Fruit fly (Drosophila melanogaster) whole organism, embryonic: Measurements from ENCODE around the gene CG32440.

Experiments used
- Atf-2 ChIP-seq: fragments of 200-800 bp; sonication (Bioruptor generic); optimal IDR thresholded peaks from 2 replicates; lab custom pipeline; 2016; ENCODE audit warnings: missing biosample characterization, missing genetic modification characterization
- BEAF-32 ChIP-seq: fragments of 200-800 bp; sonication (Bioruptor generic); optimal IDR thresholded peaks from 3 replicates; lab custom pipeline; 2017; ENCODE audit warnings: missing biosample characterization, missing genetic modification characterization, mild to moderate bottlenecking, moderate library complexity, missing genetic modification reagents
- Blimp-1 ChIP-seq: fragments of 200-800 bp; sonication (Bioruptor generic); optimal IDR thresholded peaks from 3 replicates; lab custom pipeline; 2018; ENCODE audit warnings: missing biosample characterization, missing genetic modification characterization, mild to moderate bottlenecking, moderate library complexity, missing genetic modification reagents
- Bteb2 ChIP-seq: fragments of 200-800 bp; sonication (Bioruptor generic); optimal IDR thresholded peaks from 2 replicates; lab custom pipeline; 2016; ENCODE audit warnings: missing biosample characterization, missing genetic modification characterization
- CG10147 ChIP-seq: fragments of 200-800 bp; sonication (Bioruptor generic); optimal IDR thresholded peaks from 2 replicates; lab custom pipeline; 2019; ENCODE audit warnings: missing biosample characterization, mild to moderate bottlenecking, missing genetic modification characterization, moderate library complexity
- CG10543 ChIP-seq: fragments of 200-800 bp; sonication (Bioruptor generic); optimal IDR thresholded peaks from 3 replicates; lab custom pipeline; 2017; ENCODE audit warnings: missing biosample characterization, mild to moderate bottlenecking, missing genetic modification characterization, moderate library complexity
- CG11723 ChIP-seq: fragments of 200-800 bp; sonication (Bioruptor generic); optimal IDR thresholded peaks from 2 replicates; lab custom pipeline; 2017; ENCODE audit warnings: missing biosample characterization, mild to moderate bottlenecking, missing genetic modification characterization
- CG13123 ChIP-seq: fragments of 200-800 bp; sonication (Bioruptor generic); optimal IDR thresholded peaks from 2 replicates; lab custom pipeline; 2016; ENCODE audit warnings: missing biosample characterization, missing genetic modification characterization
- CG14860 ChIP-seq: fragments of 200-800 bp; sonication (Bioruptor generic); IDR thresholded peaks from 3 replicates; pipeline ENCODE4 v1.3.6; 2022; ENCODE audit warnings: missing biosample characterization, missing genetic modification characterization; ENCODE audit not compliant: partially characterized antibody
- CG16863 ChIP-seq: fragments of 200-800 bp; sonication (Bioruptor generic); optimal IDR thresholded peaks from 3 replicates; lab custom pipeline; 2016; ENCODE audit warnings: missing biosample characterization, missing genetic modification characterization
- CG17612 ChIP-seq: fragments of 200-800 bp; sonication (Bioruptor generic); IDR thresholded peaks from 2 replicates; pipeline ENCODE4 v1.3.6; 2022; ENCODE audit warnings: missing biosample characterization, missing genetic modification characterization
- CG4328 ChIP-seq: fragments of 200-800 bp; sonication (Bioruptor generic); optimal IDR thresholded peaks from 3 replicates; lab custom pipeline; 2017; ENCODE audit warnings: missing biosample characterization, missing genetic modification reagents, missing genetic modification characterization
- CG6254 ChIP-seq: fragments of 200-800 bp; sonication (Bioruptor generic); optimal IDR thresholded peaks from 3 replicates; lab custom pipeline; 2017; ENCODE audit warnings: mild to moderate bottlenecking, missing biosample characterization, missing genetic modification reagents, missing genetic modification characterization
- CG6272 ChIP-seq: fragments of 200-800 bp; sonication (Bioruptor generic); IDR thresholded peaks from 2 replicates; pipeline ENCODE4 v1.3.6; 2022; ENCODE audit warnings: missing biosample characterization, missing genetic modification characterization
- CG6791 ChIP-seq: fragments of 200-800 bp; sonication (Bioruptor generic); IDR thresholded peaks from 3 replicates; pipeline ENCODE4 v1.3.6; 2022; ENCODE audit warnings: missing biosample characterization, missing genetic modification characterization; ENCODE audit not compliant: partially characterized antibody
- CG6854 ChIP-seq: fragments of 200-800 bp; sonication (Bioruptor generic); optimal IDR thresholded peaks from 3 replicates; lab custom pipeline; 2017; ENCODE audit warnings: missing biosample characterization, mild to moderate bottlenecking, missing genetic modification characterization
- CG7963 ChIP-seq: fragments of 200-800 bp; sonication (Bioruptor generic); IDR thresholded peaks from 3 replicates; pipeline ENCODE4 v1.3.6; 2022; ENCODE audit warnings: missing biosample characterization, missing genetic modification characterization; ENCODE audit not compliant: partially characterized antibody
- CG8089 ChIP-seq: fragments of 200-800 bp; sonication (Bioruptor generic); optimal IDR thresholded peaks from 3 replicates; lab custom pipeline; 2016; ENCODE audit warnings: missing biosample characterization, missing genetic modification characterization
- CG9437 ChIP-seq: fragments of 200-800 bp; sonication (Bioruptor generic); optimal IDR thresholded peaks from 2 replicates; lab custom pipeline; 2018; ENCODE audit warnings: missing biosample characterization, mild to moderate bottlenecking, missing genetic modification characterization
- Dek ChIP-seq: fragments of 200-800 bp; sonication (Bioruptor generic); optimal IDR thresholded peaks from 3 replicates; lab custom pipeline; 2019; ENCODE audit warnings: missing biosample characterization, mild to moderate bottlenecking, missing genetic modification characterization, moderate library complexity
- Drgx ChIP-seq: fragments of 200-800 bp; sonication (Bioruptor generic); IDR thresholded peaks from 2 replicates; pipeline ENCODE4 v1.3.6; 2022; ENCODE audit warnings: missing biosample characterization, missing genetic modification characterization
- HLH4C ChIP-seq: fragments of 200-800 bp; sonication (Bioruptor generic); IDR thresholded peaks from 3 replicates; pipeline ENCODE4 v1.3.6; 2022; ENCODE audit warnings: missing biosample characterization, missing genetic modification characterization; ENCODE audit not compliant: partially characterized antibody
- Hr51 ChIP-seq, 2 experiments: fragments of 200-800 bp; sonication (Bioruptor generic); optimal IDR thresholded peaks; 2 replicates in 1 of 2; 3 replicates in 1 of 2; lab custom pipeline; 2016 to 2018; ENCODE audit warnings: missing biosample characterization in 2 of 2, missing genetic modification characterization in 2 of 2, mild to moderate bottlenecking in 1 of 2, moderate library complexity in 1 of 2
- Hsf ChIP-seq: fragments of 200-800 bp; sonication (Bioruptor generic); optimal IDR thresholded peaks from 3 replicates; lab custom pipeline; 2016; ENCODE audit warnings: missing biosample characterization, missing genetic modification characterization
- Lim3 ChIP-seq: fragments of 200-800 bp; sonication (Bioruptor generic); IDR thresholded peaks from 2 replicates; pipeline ENCODE4 v1.3.6; 2022; ENCODE audit warnings: missing biosample characterization, missing genetic modification characterization
- Neu2 ChIP-seq: fragments of 200-800 bp; sonication (Bioruptor generic); optimal IDR thresholded peaks from 3 replicates; lab custom pipeline; 2016; ENCODE audit warnings: missing biosample characterization, missing genetic modification characterization, borderline replicate concordance
- Ptx1 ChIP-seq: fragments of 200-800 bp; sonication (Bioruptor generic); IDR thresholded peaks from 2 replicates; pipeline ENCODE4 v1.3.6; 2022; ENCODE audit warnings: missing biosample characterization, missing genetic modification characterization
- Sox102F ChIP-seq: fragments of 200-800 bp; sonication (Bioruptor generic); optimal IDR thresholded peaks from 2 replicates; lab custom pipeline; 2018; ENCODE audit warnings: missing biosample characterization, mild to moderate bottlenecking, missing genetic modification characterization, moderate library complexity
- ap ChIP-seq: fragments of 200-800 bp; sonication (Bioruptor generic); IDR thresholded peaks from 2 replicates; pipeline ENCODE4 v1.3.6; 2022; ENCODE audit warnings: missing biosample characterization, missing genetic modification characterization
- bigmax ChIP-seq: fragments of 200-800 bp; sonication (Bioruptor generic); optimal IDR thresholded peaks from 2 replicates; lab custom pipeline; 2018; ENCODE audit warnings: missing biosample characterization, mild to moderate bottlenecking, missing genetic modification characterization
- chm ChIP-seq: fragments of 200-800 bp; sonication (Bioruptor generic); IDR thresholded peaks from 2 replicates; pipeline ENCODE4 v1.3.6; 2022; ENCODE audit warnings: missing biosample characterization, missing genetic modification characterization
- dati ChIP-seq: fragments of 200-800 bp; sonication (Bioruptor generic); IDR thresholded peaks from 2 replicates; pipeline ENCODE4 v1.3.6; 2022; ENCODE audit warnings: missing biosample characterization, missing genetic modification characterization
- eve ChIP-seq, 2 experiments: fragments of >200 bp; optimal IDR thresholded peaks; 2 replicates each; lab custom pipeline; 2017; ENCODE audit warnings: missing biosample characterization in 2 of 2, missing genetic modification characterization in 2 of 2
- fu2 ChIP-seq: fragments of 200-800 bp; sonication (Bioruptor generic); optimal IDR thresholded peaks from 2 replicates; lab custom pipeline; 2016; ENCODE audit warnings: missing biosample characterization, missing genetic modification characterization
- gcm2 ChIP-seq: fragments of 200-800 bp; sonication (Bioruptor generic); optimal IDR thresholded peaks from 2 replicates; lab custom pipeline; 2016; ENCODE audit warnings: missing biosample characterization, missing genetic modification characterization
- mirr ChIP-seq: fragments of 200-800 bp; sonication (Bioruptor generic); optimal IDR thresholded peaks from 3 replicates; lab custom pipeline; 2018; ENCODE audit warnings: missing biosample characterization, mild to moderate bottlenecking, missing genetic modification characterization
- oc ChIP-seq: fragments of 200-800 bp; sonication (Bioruptor generic); optimal IDR thresholded peaks from 2 replicates; lab custom pipeline; 2018; ENCODE audit warnings: missing biosample characterization, mild to moderate bottlenecking, missing genetic modification characterization, moderate library complexity
- sens ChIP-seq: fragments of 200-800 bp; sonication (Bioruptor generic); peaks from one replicate; lab custom pipeline; 2016; ENCODE audit warnings: missing biosample characterization, missing genetic modification characterization
- tna ChIP-seq: fragments of 200-800 bp; sonication (Bioruptor generic); IDR thresholded peaks from 2 replicates; pipeline ENCODE4 v1.3.6; 2022; ENCODE audit warnings: missing biosample characterization, missing genetic modification characterization; ENCODE audit not compliant: partially characterized antibody
- vnd ChIP-seq: fragments of 200-800 bp; sonication (Bioruptor generic); IDR thresholded peaks from 3 replicates; pipeline ENCODE4 v1.3.6; 2022; ENCODE audit warnings: missing biosample characterization, missing genetic modification characterization; ENCODE audit not compliant: partially characterized antibody
- zfh1 ChIP-seq: fragments of 200-800 bp; sonication (Bioruptor generic); IDR thresholded peaks from 3 replicates; pipeline ENCODE4 v1.3.6; 2022; ENCODE audit warnings: missing biosample characterization, missing genetic modification characterization

CG32440 gene

dm6 chr3L:21371230-21371629 lies 11.3 kb downstream of the CG32440 start:
- peak; percentile 51; the same call in 1 of the 2 replicates for TF ChIP-seq tna (GFP tag; lab: Robert Waterston, UW)
- no peak for TF ChIP-seq bigmax (GFP tag; lab: Kevin White, UChicago)
- no peak for TF ChIP-seq Atf-2 (GFP tag; lab: Kevin White, UChicago)
- no peak for TF ChIP-seq Bteb2 (GFP tag; lab: Kevin White, UChicago)
- no peak for TF ChIP-seq CG6272 (GFP tag; lab: Robert Waterston, UW)
- peak; percentile 50; the same call in 1 of the 3 replicates for TF ChIP-seq CG7963
- TF ChIP-seq Sox102F, result no peak
- TF ChIP-seq CG16863 (GFP tag; lab: Kevin White, UChicago), result no peak
- TF ChIP-seq CG6254 (GFP tag; lab: Kevin White, UChicago), result no peak
- no peak for TF ChIP-seq CG4328 (GFP tag; lab: Kevin White, UChicago)
- TF ChIP-seq vnd (GFP tag; lab: Robert Waterston, UW), result 0 out of 3 replicates have a peak, but pooled peaks have one; percentile 16
- TF ChIP-seq Neu2 (GFP tag; lab: Kevin White, UChicago), result no peak
- no peak for TF ChIP-seq CG8089 (GFP tag; lab: Kevin White, UChicago)
- no peak for TF ChIP-seq CG10543 (GFP tag; lab: Kevin White, UChicago)
- no peak for TF ChIP-seq gcm2 (GFP tag; lab: Kevin White, UChicago)
- no peak for TF ChIP-seq CG13123
- no peak for TF ChIP-seq zfh1 (GFP tag; lab: Robert Waterston, UW)
- TF ChIP-seq CG9437 (GFP tag; lab: Kevin White, UChicago), result no peak
- TF ChIP-seq Hsf (GFP tag; lab: Kevin White, UChicago), result no peak
- TF ChIP-seq oc (tag; lab: Kevin White, UChicago), result no peak
- no peak for TF ChIP-seq Blimp-1 (GFP tag; lab: Kevin White, UChicago)
- 0 out of 3 replicates have a peak, but pooled peaks have one; percentile 39 for TF ChIP-seq CG14860
- TF ChIP-seq Ptx1 (GFP tag; lab: Robert Waterston, UW), result no peak
- no peak for TF ChIP-seq CG6854 (GFP tag; lab: Kevin White, UChicago)
- TF ChIP-seq Dek (tag; lab: Kevin White, UChicago), result no peak
- no peak for TF ChIP-seq ap (GFP tag; lab: Robert Waterston, UW)
- no peak for TF ChIP-seq fu2 (GFP tag; lab: Kevin White, UChicago)
- no peak for TF ChIP-seq mirr (GFP tag; lab: Kevin White, UChicago)
- TF ChIP-seq sens (GFP tag; lab: Kevin White, UChicago), result no peak
- TF ChIP-seq dati (GFP tag; lab: Robert Waterston, UW), result no peak
- TF ChIP-seq CG11723 (GFP tag; lab: Kevin White, UChicago), result no peak
- TF ChIP-seq CG6791, result peak; percentile 50; the same call in 1 of the 3 replicates
- no peak for TF ChIP-seq CG10147 (GFP tag; lab: Kevin White, UChicago)
- no peak for TF ChIP-seq BEAF-32 (GFP tag; lab: Kevin White, UChicago)
- no peak for TF ChIP-seq CG17612 (GFP tag; lab: Robert Waterston, UW)
- no peak for TF ChIP-seq eve (GFP tag; optimal IDR thresholded peaks at IDR 0.05; lab: Kevin White, UChicago)
- no peak for TF ChIP-seq Hr51 (GFP tag; optimal IDR thresholded peaks at IDR 0.05; lab: Kevin White, UChicago)
- no peak for TF ChIP-seq Drgx
- no peak for TF ChIP-seq Lim3 (GFP tag; lab: Robert Waterston, UW)
- peak; percentile 64; the same call in 2 of the 3 replicates for TF ChIP-seq HLH4C (GFP tag; lab: Robert Waterston, UW)
- TF ChIP-seq chm, result no peak
- TF ChIP-seq, all 482 proteins: peak for 6
